Worm (Caenorhabditis elegans) whole organism, L4/young adult: ENCODE data around the gene snt-6.

Source experiments
- W03F9.2 ChIP-seq: fragments of 150-350 bp; optimal IDR thresholded peaks from 2 replicates; lab custom pipeline; 2014; ENCODE audit warnings: missing biosample characterization, missing genetic modification characterization
- dao-5 ChIP-seq: sonication (generic microtip); optimal IDR thresholded peaks from 2 replicates; lab custom pipeline; 2016; ENCODE audit warnings: missing genotype, missing genetic modification characterization, moderate library complexity, missing compliant biosample characterization
- him-1 ChIP-seq: sonication (generic microtip); optimal IDR thresholded peaks from 2 replicates; lab custom pipeline; 2016; ENCODE audit warnings: missing genotype, missing genetic modification reagents, missing genetic modification characterization, missing compliant biosample characterization

DNA sequence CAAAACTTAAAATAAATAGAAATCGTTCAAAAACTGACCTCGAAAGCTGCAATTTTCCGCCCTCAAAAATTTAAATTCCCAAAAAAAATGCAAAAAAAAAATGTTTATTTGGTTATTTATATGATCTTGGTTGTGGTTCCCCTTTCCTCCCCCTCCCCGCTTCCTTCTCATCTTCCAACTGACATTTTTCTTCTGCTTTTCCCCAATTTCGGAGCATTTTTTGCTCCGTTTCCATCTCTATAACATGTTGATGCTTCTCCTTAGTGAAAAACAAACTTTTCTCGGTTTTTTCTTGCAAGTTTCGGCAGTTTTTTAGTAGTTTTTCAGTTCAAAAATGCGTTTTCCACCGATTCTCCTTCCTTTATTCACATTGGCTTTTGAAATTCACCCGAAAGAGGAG lies 25.0 kb upstream of the snt-6 start, which contains the start of gene Y39F10A.1:
- TF ChIP-seq dao-5 (tag; lab: Kevin White, UChicago): no peak
- no peak for TF ChIP-seq him-1 (tag; lab: Kevin White, UChicago)
- TF ChIP-seq W03F9.2: no peak
